Fruit fly (Drosophila melanogaster): ENCODE measurements around the gene P5cr.

- no peak for TF ChIP-seq CG1603 (tag; optimal IDR thresholded peaks at IDR 0.05)
- TF ChIP-seq crp (GFP tag; optimal IDR thresholded peaks at IDR 0.05), result no peak
Observed at dm6 chr3R:19011885-19012284, 16.8 kb upstream of the P5cr start.
